Fruit fly (Drosophila melanogaster): ENCODE measurements around the gene CG31787.

The CG31787 gene

DNA sequence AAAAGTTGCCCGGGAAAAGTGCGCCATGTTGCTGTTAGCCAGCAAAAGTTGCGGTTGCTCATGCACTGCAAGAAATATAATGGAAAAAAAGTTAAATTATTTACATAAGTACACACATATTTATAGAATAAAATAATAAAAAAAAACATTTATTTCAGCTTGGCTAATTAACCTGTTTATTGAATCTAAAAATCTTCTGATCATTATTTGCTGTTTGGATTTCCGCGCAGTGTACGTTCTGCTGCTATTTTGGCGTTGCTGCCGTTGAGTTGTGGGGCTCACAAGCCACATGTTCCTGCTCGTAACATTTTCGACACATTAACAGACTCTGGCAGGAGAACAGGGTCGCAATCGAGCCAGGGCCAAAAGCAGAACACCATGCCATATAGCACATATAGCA lies 25.0 kb upstream of the CG31787 start (continued):
- no peak for TF ChIP-seq Poxn (GFP tag; IDR thresholded peaks at IDR 0.05)
- peak; percentile 39 for TF ChIP-seq oc (tag; optimal IDR thresholded peaks at IDR 0.05)
- peak; percentile 64 for TF ChIP-seq CG10209 (GFP tag; optimal IDR thresholded peaks at IDR 0.05)
- TF ChIP-seq CG31365 (tag; optimal IDR thresholded peaks at IDR 0.05), result no peak
- no peak for TF ChIP-seq CG13624 (GFP tag; optimal IDR thresholded peaks at IDR 0.05)
- peak; percentile 44 for TF ChIP-seq HHEX (GFP tag; optimal IDR thresholded peaks at IDR 0.05)
- no peak for TF ChIP-seq bowl (GFP tag; IDR thresholded peaks at IDR 0.05)
- no peak for TF ChIP-seq CG7987 (GFP tag; optimal IDR thresholded peaks at IDR 0.05)
- TF ChIP-seq mam (GFP tag; optimal IDR thresholded peaks at IDR 0.05), result no peak
- peak; percentile 58 for TF ChIP-seq Asciz (GFP tag; optimal IDR thresholded peaks at IDR 0.05)
- no peak for TF ChIP-seq wor (GFP tag; IDR thresholded peaks at IDR 0.05)
- TF ChIP-seq CG7556 (GFP tag; optimal IDR thresholded peaks at IDR 0.05), result peak; percentile 61
- no peak for TF ChIP-seq klu (GFP tag; IDR thresholded peaks at IDR 0.05)
- TF ChIP-seq MTF-1 (GFP tag; optimal IDR thresholded peaks at IDR 0.05; ENCODE audit: borderline replicate concordance), result peak; percentile 40
- no peak for TF ChIP-seq CG1603 (tag; optimal IDR thresholded peaks at IDR 0.05)
- TF ChIP-seq dysf (GFP tag; IDR thresholded peaks at IDR 0.05), result peak; percentile 47; the same call in 1 of the 3 replicates
- peak; percentile 51 for TF ChIP-seq ind (GFP tag; optimal IDR thresholded peaks at IDR 0.05)
- TF ChIP-seq Abd-B (GFP tag; optimal IDR thresholded peaks at IDR 0.05), result peak; percentile 50
- TF ChIP-seq Aef1 (GFP tag; IDR thresholded peaks at IDR 0.05), result peak; percentile 62
- TF ChIP-seq YL-1 (GFP tag; optimal IDR thresholded peaks at IDR 0.05), result no peak
- TF ChIP-seq lov (optimal IDR thresholded peaks at IDR 0.05), result no peak
- TF ChIP-seq lov (GFP tag; IDR thresholded peaks at IDR 0.05), result peak; percentile 29; the same call in 1 of the 3 replicates
- TF ChIP-seq pan (optimal IDR thresholded peaks at IDR 0.05), result no peak
- peak in 1 of 2 experiments; percentile 49 for TF ChIP-seq pan (GFP tag; optimal IDR thresholded peaks at IDR 0.05 in 1 of 2, IDR thresholded peaks at IDR 0.05 in 1 of 2)
- peak; percentile 49; the same call in 1 of the 2 replicates for TF ChIP-seq CG14667 (GFP tag; IDR thresholded peaks at IDR 0.05)
- no peak for TF ChIP-seq CG30020 (tag; optimal IDR thresholded peaks at IDR 0.05)
- no peak for TF ChIP-seq CG15514 (GFP tag; optimal IDR thresholded peaks at IDR 0.05)
- TF ChIP-seq slp2 (GFP tag; optimal IDR thresholded peaks at IDR 0.05), result peak; percentile 16
- TF ChIP-seq Rx (GFP tag; IDR thresholded peaks at IDR 0.05), result peak; percentile 41; the same call in 1 of the 2 replicates
- TF ChIP-seq Max (GFP tag; optimal IDR thresholded peaks at IDR 0.05), result no peak
- TF ChIP-seq Hr78 (GFP tag; optimal IDR thresholded peaks at IDR 0.05), result peak in 1 of 2 experiments; percentile 5
- TF ChIP-seq CG18476 (GFP tag; optimal IDR thresholded peaks at IDR 0.05), result peak; percentile 3
- peak; percentile 19 for TF ChIP-seq CG6683 (GFP tag; optimal IDR thresholded peaks at IDR 0.05)
- no peak for TF ChIP-seq jing (GFP tag; optimal IDR thresholded peaks at IDR 0.05)
- no peak for TF ChIP-seq usp (GFP tag; optimal IDR thresholded peaks at IDR 0.05)
- TF ChIP-seq NFAT (GFP tag; IDR thresholded peaks at IDR 0.05), result no peak
- peak; percentile 51 for TF ChIP-seq CoRest (tag; optimal IDR thresholded peaks at IDR 0.05)
- TF ChIP-seq CG1233 (GFP tag; optimal IDR thresholded peaks at IDR 0.05), result peak; percentile 17
- TF ChIP-seq CG3838 (GFP tag; optimal IDR thresholded peaks at IDR 0.05), result no peak
- TF ChIP-seq nerfin-1 (tag; optimal IDR thresholded peaks at IDR 0.05), result peak; percentile 50
- TF ChIP-seq fd64A (GFP tag; optimal IDR thresholded peaks at IDR 0.05), result peak; percentile 24
- peak; percentile 53; the same call in 1 of the 2 replicates for TF ChIP-seq ttk (GFP tag; IDR thresholded peaks at IDR 0.05)
- TF ChIP-seq CG11560 (tag; IDR thresholded peaks at IDR 0.05), result no peak
- no peak for TF ChIP-seq HLH54F (GFP tag; optimal IDR thresholded peaks at IDR 0.05)
- no peak for TF ChIP-seq hkb (optimal IDR thresholded peaks at IDR 0.05)
- peak; percentile 85 for TF ChIP-seq hkb (GFP tag; IDR thresholded peaks at IDR 0.05)
- no peak for TF ChIP-seq sna (GFP tag; IDR thresholded peaks at IDR 0.05; ENCODE audit: partially characterized antibody)
- TF ChIP-seq CG2199 (GFP tag; IDR thresholded peaks at IDR 0.05), result 0 out of 3 replicates have a peak, but pooled peaks have one; percentile 23
- TF ChIP-seq rib (GFP tag; IDR thresholded peaks at IDR 0.05), result no peak
- no peak for TF ChIP-seq Side (GFP tag; optimal IDR thresholded peaks at IDR 0.05)
- TF ChIP-seq Ssrp (tag; optimal IDR thresholded peaks at IDR 0.05), result peak; percentile 38

All from whole organism, embryonic.